Worm (Caenorhabditis elegans): ENCODE data around the gene rabs-5.

The rabs-5 gene

ce11 chrIV:8144341-8144740 lies 36.9 kb upstream of the rabs-5 start:
- no peak for TF ChIP-seq dmd-4 (tag; optimal IDR thresholded peaks at IDR 0.05)
- no peak for TF ChIP-seq mab-5 (tag; optimal IDR thresholded peaks at IDR 0.05)
- TF ChIP-seq ama-1 (optimal IDR thresholded peaks at IDR 0.05), result no peak
- peak; percentile 66 for TF ChIP-seq unc-55 (GFP tag; optimal IDR thresholded peaks at IDR 0.05)

DNA sequence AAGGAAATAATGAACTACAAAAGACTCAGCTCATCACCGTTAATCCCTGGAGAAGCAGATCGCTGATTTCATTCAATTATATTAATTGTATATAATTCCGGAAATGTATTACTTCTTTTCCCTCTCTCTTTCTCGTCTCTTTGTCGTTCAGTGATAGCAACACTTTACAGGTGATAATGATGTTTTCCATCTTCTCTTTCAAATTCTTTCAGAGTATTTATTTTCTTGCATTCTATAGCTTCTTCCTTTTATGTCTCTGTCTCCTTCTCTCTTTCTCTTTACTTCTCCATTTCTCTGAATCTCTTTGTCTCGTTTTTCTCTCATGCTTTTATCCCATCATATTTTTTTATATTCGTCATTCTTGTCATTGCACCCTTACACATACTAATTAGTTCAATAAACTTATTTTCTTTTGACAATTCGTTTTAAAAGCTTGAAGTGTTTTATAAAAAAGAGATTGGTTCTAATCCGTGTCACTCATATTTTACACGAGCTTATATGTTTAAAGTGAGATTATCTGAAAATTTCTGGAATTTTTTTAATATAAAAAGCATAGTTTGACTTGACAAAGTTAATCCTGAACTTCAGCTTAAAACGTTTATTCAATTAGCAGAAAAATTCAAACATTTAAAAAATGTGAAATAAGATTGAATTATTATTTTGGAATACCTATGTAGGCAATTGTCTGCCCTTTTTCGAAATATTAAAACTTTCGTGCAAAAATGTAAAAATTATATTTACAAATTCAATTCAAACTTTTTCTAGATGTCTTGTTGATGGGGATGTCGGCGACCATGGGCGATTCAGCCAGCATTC lies 35.5 kb upstream of the rabs-5 start, which contains the start of gene pmk-2:
TSS of gene pmk-2 (plus strand) at position 766 of the 816 bp plus-strand sequence.
- TF ChIP-seq dmd-4 (tag; optimal IDR thresholded peaks at IDR 0.05) (peak; percentile 47), snpc-4 (tag; optimal IDR thresholded peaks at IDR 0.05) (peak; percentile 4), crh-2 (tag; optimal IDR thresholded peaks at IDR 0.05) (peak; percentile 52), nhr-129 (tag; optimal IDR thresholded peaks at IDR 0.05) (no peak), lin-13 (GFP tag; optimal IDR thresholded peaks at IDR 0.05) (peak; percentile 24), nhr-23 (tag; optimal IDR thresholded peaks at IDR 0.05) (no peak), unc-55 (GFP tag; optimal IDR thresholded peaks at IDR 0.05) (peak; percentile 46), ztf-4 (tag; optimal IDR thresholded peaks at IDR 0.05) (no peak), unc-39 (tag; optimal IDR thresholded peaks at IDR 0.05) (no peak), sma-3 (GFP tag; optimal IDR thresholded peaks at IDR 0.05) (no peak), C34F6.9 (tag; optimal IDR thresholded peaks at IDR 0.05) (peak; percentile 67), lsy-2 (tag; optimal IDR thresholded peaks at IDR 0.05) (peak in 1 of 2 experiments; percentile 54), aly-2 (tag; optimal IDR thresholded peaks at IDR 0.05) (no peak), skn-1 (tag; optimal IDR thresholded peaks at IDR 0.05) (no peak), fos-1 (tag; optimal IDR thresholded peaks at IDR 0.05) (peak; percentile 54), ceh-82 (tag; optimal IDR thresholded peaks at IDR 0.05) (no peak), ztf-1 (GFP tag; conservative IDR thresholded peaks at IDR 0.05) (no peak), Y55F3AM.14 (GFP tag; optimal IDR thresholded peaks at IDR 0.05) (no peak), ztf-11 (tag; optimal IDR thresholded peaks at IDR 0.05) (no peak)

DNA sequence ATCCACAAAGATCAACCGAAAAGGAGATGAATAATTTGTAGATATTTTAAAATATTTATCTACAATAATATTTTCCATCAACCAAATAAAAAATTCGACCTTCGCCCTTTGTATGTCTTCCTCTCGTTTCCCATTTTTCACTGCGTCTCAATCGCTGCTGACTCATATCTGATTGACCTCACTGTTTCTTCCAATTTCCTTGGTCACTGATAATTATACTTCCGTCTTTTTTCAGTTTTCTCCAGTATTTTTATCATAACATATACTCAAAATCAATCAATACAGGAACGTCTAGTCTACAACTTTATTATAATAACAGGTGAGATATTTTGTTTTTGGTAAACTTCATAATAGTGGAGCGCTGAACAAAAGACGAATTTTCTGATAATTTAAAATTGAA lies 31.6 kb upstream of the rabs-5 start, which contains the start of gene pmk-3:
TSS of gene pmk-3 (plus strand) at position 236 of the 400 bp plus-strand sequence.
- TF ChIP-seq nhr-237 (tag; optimal IDR thresholded peaks at IDR 0.05) (no peak), fos-1 (tag; optimal IDR thresholded peaks at IDR 0.05) (peak; percentile 96)

DNA sequence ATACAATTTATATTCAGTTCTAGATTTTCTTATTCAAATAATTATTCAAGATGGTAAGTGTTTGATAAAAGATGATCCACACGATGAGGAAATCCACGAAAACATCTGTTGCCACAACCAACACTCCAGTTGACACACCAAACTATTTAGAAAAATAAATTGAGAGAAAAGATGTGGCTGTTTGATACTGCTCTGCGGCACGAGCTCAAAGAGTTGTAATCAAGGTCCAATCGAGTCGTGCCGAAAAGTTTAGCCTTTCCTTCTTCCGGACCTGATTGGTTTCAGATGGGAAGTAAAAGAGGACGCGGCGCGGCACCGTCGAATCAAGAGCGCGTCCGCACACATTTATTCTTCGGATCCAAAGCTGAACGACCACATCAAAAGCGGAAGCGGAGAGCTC lies 29.1 kb upstream of the rabs-5 start:
- no peak for TF ChIP-seq nhr-12 (tag; optimal IDR thresholded peaks at IDR 0.05)
- TF ChIP-seq nhr-21 (tag; optimal IDR thresholded peaks at IDR 0.05), result no peak
- no peak for TF ChIP-seq mab-5 (tag; optimal IDR thresholded peaks at IDR 0.05)
- no peak for TF ChIP-seq alr-1 (tag; optimal IDR thresholded peaks at IDR 0.05)
- TF ChIP-seq nhr-11 (tag; optimal IDR thresholded peaks at IDR 0.05), result no peak
- no peak for TF ChIP-seq mdl-1 (tag; optimal IDR thresholded peaks at IDR 0.05)
- no peak for TF ChIP-seq ztf-11 (tag; optimal IDR thresholded peaks at IDR 0.05)
- no peak for TF ChIP-seq elt-3 (tag; optimal IDR thresholded peaks at IDR 0.05)
- TF ChIP-seq unc-55 (GFP tag; optimal IDR thresholded peaks at IDR 0.05), result no peak
- no peak for TF ChIP-seq nhr-77 (tag; optimal IDR thresholded peaks at IDR 0.05)
- no peak for TF ChIP-seq ztf-1 (GFP tag; conservative IDR thresholded peaks at IDR 0.05)
- no peak for TF ChIP-seq sma-9 (GFP tag; optimal IDR thresholded peaks at IDR 0.05)
- TF ChIP-seq sma-9 (tag; optimal IDR thresholded peaks at IDR 0.05), result no peak
- TF ChIP-seq peb-1 (tag; optimal IDR thresholded peaks at IDR 0.05), result no peak
- TF ChIP-seq egl-27 (tag; optimal IDR thresholded peaks at IDR 0.05), result no peak
- TF ChIP-seq lin-39 (tag; optimal IDR thresholded peaks at IDR 0.05), result no peak
- no peak for TF ChIP-seq aly-2 (tag; optimal IDR thresholded peaks at IDR 0.05)

- no peak for TF ChIP-seq mbf-1 (tag; optimal IDR thresholded peaks at IDR 0.05)
- no peak for TF ChIP-seq sma-3 (GFP tag; optimal IDR thresholded peaks at IDR 0.05)
- no peak for TF ChIP-seq gmeb-1 (tag; optimal IDR thresholded peaks at IDR 0.05)
- TF ChIP-seq sma-9 (GFP tag; optimal IDR thresholded peaks at IDR 0.05), result peak; percentile 6
- TF ChIP-seq sma-9 (tag; optimal IDR thresholded peaks at IDR 0.05), result no peak
- no peak for TF ChIP-seq alr-1 (tag; optimal IDR thresholded peaks at IDR 0.05)
- TF ChIP-seq F13H6.1 (tag; optimal IDR thresholded peaks at IDR 0.05), result peak; percentile 43
- TF ChIP-seq mdl-1 (tag; optimal IDR thresholded peaks at IDR 0.05), result peak in 1 of 2 experiments; percentile 44
- no peak for TF ChIP-seq unc-62 (GFP tag; optimal IDR thresholded peaks at IDR 0.05)
- TF ChIP-seq crh-2 (tag; optimal IDR thresholded peaks at IDR 0.05), result peak; percentile 58
- TF ChIP-seq nhr-21 (tag; optimal IDR thresholded peaks at IDR 0.05), result no peak
- TF ChIP-seq ceh-82 (tag; optimal IDR thresholded peaks at IDR 0.05), result no peak
- no peak for TF ChIP-seq nhr-23 (tag; optimal IDR thresholded peaks at IDR 0.05)
- no peak for TF ChIP-seq blmp-1 (tag; optimal IDR thresholded peaks at IDR 0.05; ENCODE audit: insufficient read depth)
- no peak for TF ChIP-seq Y55F3AM.14 (GFP tag; optimal IDR thresholded peaks at IDR 0.05)
- TF ChIP-seq ceh-16 (tag; optimal IDR thresholded peaks at IDR 0.05), result no peak
- TF ChIP-seq R02D3.7 (tag; optimal IDR thresholded peaks at IDR 0.05), result no peak
- TF ChIP-seq zag-1 (tag; optimal IDR thresholded peaks at IDR 0.05), result no peak
- no peak for TF ChIP-seq ZK546.5 (tag; optimal IDR thresholded peaks at IDR 0.05)
- TF ChIP-seq snpc-4 (tag; optimal IDR thresholded peaks at IDR 0.05), result no peak
- TF ChIP-seq aly-2 (tag; optimal IDR thresholded peaks at IDR 0.05), result no peak
- no peak for TF ChIP-seq mab-5 (tag; optimal IDR thresholded peaks at IDR 0.05)
- TF ChIP-seq elt-3 (tag; optimal IDR thresholded peaks at IDR 0.05), result no peak
- TF ChIP-seq nhr-11 (tag; optimal IDR thresholded peaks at IDR 0.05), result no peak
- TF ChIP-seq dmd-4 (tag; optimal IDR thresholded peaks at IDR 0.05), result no peak
These were observed 28.7 kb upstream of the rabs-5 start, which contains the start of the genes isp-1 and islo-1 for ce11 chrIV:8136005-8136512. Gene isp-1, minus strand, starts transcription at chrIV:8136055. Gene islo-1, plus strand, starts transcription at chrIV:8136389.
